Fruit fly (Drosophila melanogaster) S2 (cell line): Measurements from ENCODE around the gene Pex19.

ENCODE experiments used
- CG8478 ChIP-seq: fragments of >200 bp; optimal IDR thresholded peaks from 2 replicates; lab custom pipeline; 2018
- CTCF ChIP-seq, 2 experiments: fragments of >200 bp; optimal IDR thresholded peaks; 2 replicates each; lab custom pipeline; 2018

DNA sequence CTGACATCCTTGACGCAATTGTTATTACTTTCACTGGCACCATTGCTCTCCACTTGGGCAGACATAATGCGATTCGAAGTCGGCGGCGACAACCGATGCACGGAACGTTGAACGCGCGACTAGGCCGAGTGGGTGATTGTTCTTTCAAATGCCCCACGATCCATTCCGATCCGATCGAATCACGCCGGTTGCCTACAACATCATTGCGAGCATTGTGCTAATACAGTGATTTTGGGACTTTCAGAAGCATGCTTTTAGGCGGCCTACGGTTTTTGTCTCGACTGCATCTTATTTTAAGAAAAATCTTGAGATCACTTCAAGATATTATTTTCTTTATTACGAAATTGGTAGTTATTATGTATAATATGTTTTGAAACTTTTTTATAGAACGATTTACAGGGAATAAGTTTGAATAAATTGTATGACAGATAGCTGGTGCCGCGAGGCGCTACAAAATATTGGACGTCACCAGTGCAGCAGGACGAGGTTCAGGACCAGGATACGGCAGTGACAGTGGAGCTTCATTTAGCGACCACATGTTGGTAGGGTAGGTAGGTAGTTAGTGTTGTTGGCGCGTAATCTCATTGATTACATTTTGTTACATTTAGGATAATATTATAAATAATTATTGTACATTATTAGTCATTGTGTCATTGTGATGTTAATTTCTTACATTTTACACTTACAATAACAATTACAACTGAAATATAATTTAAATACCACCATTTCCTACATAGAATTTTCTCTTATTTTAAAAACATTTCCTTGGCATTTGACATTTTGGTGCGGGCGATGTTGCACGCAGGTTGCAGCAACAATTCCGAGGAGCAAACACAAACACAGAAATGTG, 41.9 kb downstream of the Pex19 start, which contains the start of gene rho-6:
- no peak for TF ChIP-seq CTCF (optimal IDR thresholded peaks at IDR 0.05; lab: Kevin White, UChicago)
- TF ChIP-seq CG8478 (lab: Kevin White, UChicago), result no peak
